Worm (Caenorhabditis elegans): ENCODE results near the gene nas-33.

ce11 chrX:6410177-6410765 is 44.8 kb downstream of the nas-33 start, which contains the start of gene mup-2:
- no peak for TF ChIP-seq ets-4 (tag; optimal IDR thresholded peaks at IDR 0.05)
- no peak for TF ChIP-seq dve-1 (tag; optimal IDR thresholded peaks at IDR 0.05)
- TF ChIP-seq T23F11.4 (GFP tag; optimal IDR thresholded peaks at IDR 0.05): no peak
- no peak for TF ChIP-seq hlh-30 (tag; optimal IDR thresholded peaks at IDR 0.05; ENCODE audit: insufficient read depth)

Measured in whole organism, late embryonic.